Fruit fly (Drosophila melanogaster) whole organism, embryonic: ENCODE results near the gene CG14258.

Experiments
- ATbp ChIP-seq: fragments of 200-800 bp; sonication (Bioruptor generic); optimal IDR thresholded peaks from 2 replicates; lab custom pipeline; 2017; ENCODE audit warnings: missing biosample characterization, mild to moderate bottlenecking, missing genetic modification characterization, missing genetic modification reagents
- Awh ChIP-seq: fragments of 200-800 bp; sonication (Bioruptor generic); IDR thresholded peaks from 2 replicates; pipeline ENCODE4, ENCODE4 v1.3.6; 2022; ENCODE audit warnings: missing biosample characterization, missing genetic modification characterization
- Bgb ChIP-seq: fragments of 200-800 bp; sonication (Bioruptor generic); IDR thresholded peaks from 2 replicates; pipeline ENCODE4 v1.3.6; 2022; ENCODE audit warnings: missing biosample characterization, missing genetic modification characterization; ENCODE audit not compliant: partially characterized antibody
- CG11504 ChIP-seq: fragments of 200-800 bp; sonication (Bioruptor generic); optimal IDR thresholded peaks from 3 replicates; lab custom pipeline; 2019; ENCODE audit warnings: missing biosample characterization, mild to moderate bottlenecking, missing genetic modification characterization, moderate library complexity
- CG11695 ChIP-seq: fragments of 200-800 bp; sonication (Bioruptor generic); IDR thresholded peaks from 3 replicates; pipeline ENCODE4 v1.3.6; 2022; ENCODE audit warnings: missing biosample characterization, missing genetic modification characterization
- CG13287 ChIP-seq: fragments of 200-800 bp; sonication (Bioruptor generic); IDR thresholded peaks from 2 replicates; pipeline ENCODE4 v1.3.6; 2022; ENCODE audit warnings: missing biosample characterization, missing genetic modification characterization; ENCODE audit not compliant: partially characterized antibody
- CG13424 ChIP-seq: fragments of 200-800 bp; sonication (Bioruptor generic); optimal IDR thresholded peaks from 2 replicates; lab custom pipeline; 2019; ENCODE audit warnings: missing biosample characterization, mild to moderate bottlenecking, missing genetic modification characterization, moderate library complexity
- CG14860 ChIP-seq: fragments of 200-800 bp; sonication (Bioruptor generic); IDR thresholded peaks from 3 replicates; pipeline ENCODE4 v1.3.6; 2022; ENCODE audit warnings: missing biosample characterization, missing genetic modification characterization; ENCODE audit not compliant: partially characterized antibody
- CG1603 ChIP-seq: fragments of 200-800 bp; sonication (Bioruptor generic); optimal IDR thresholded peaks from 2 replicates; lab custom pipeline; 2019; ENCODE audit warnings: missing biosample characterization, mild to moderate bottlenecking, missing genetic modification characterization, moderate library complexity
- CG17359 ChIP-seq: fragments of 200-800 bp; sonication (Bioruptor generic); optimal IDR thresholded peaks from 3 replicates; lab custom pipeline; 2018; ENCODE audit warnings: missing biosample characterization, mild to moderate bottlenecking, missing genetic modification characterization, moderate library complexity
- CG2202 ChIP-seq: fragments of 200-800 bp; sonication (Bioruptor generic); optimal IDR thresholded peaks from 2 replicates; lab custom pipeline; 2018; ENCODE audit warnings: missing biosample characterization, mild to moderate bottlenecking, missing genetic modification characterization
- CG2678 ChIP-seq: fragments of 200-800 bp; sonication (Bioruptor generic); optimal IDR thresholded peaks from 3 replicates; lab custom pipeline; 2019; ENCODE audit warnings: missing biosample characterization, mild to moderate bottlenecking, missing genetic modification characterization, moderate library complexity
- CG30020 ChIP-seq: fragments of 200-800 bp; optimal IDR thresholded peaks from 2 replicates; lab custom pipeline; 2019; ENCODE audit warnings: missing biosample characterization, mild to moderate bottlenecking, missing genetic modification characterization, moderate library complexity
- CG31224 ChIP-seq: fragments of 200-800 bp; sonication (Bioruptor generic); IDR thresholded peaks from 2 replicates; pipeline ENCODE4 v1.3.6; 2022; ENCODE audit warnings: missing biosample characterization, missing genetic modification characterization
- CG34422 ChIP-seq: fragments of 200-800 bp; sonication (Bioruptor generic); IDR thresholded peaks from 3 replicates; pipeline ENCODE4 v1.3.6; 2022; ENCODE audit warnings: missing biosample characterization, missing genetic modification characterization
- CG43689 ChIP-seq: fragments of 200-800 bp; sonication (Bioruptor generic); IDR thresholded peaks from 2 replicates; pipeline ENCODE4 v1.3.6; 2022; ENCODE audit warnings: missing biosample characterization, missing genetic modification characterization
- CG6272 ChIP-seq: fragments of 200-800 bp; sonication (Bioruptor generic); IDR thresholded peaks from 2 replicates; pipeline ENCODE4 v1.3.6; 2022; ENCODE audit warnings: missing biosample characterization, missing genetic modification characterization
- CG6791 ChIP-seq: fragments of 200-800 bp; sonication (Bioruptor generic); IDR thresholded peaks from 3 replicates; pipeline ENCODE4 v1.3.6; 2022; ENCODE audit warnings: missing biosample characterization, missing genetic modification characterization; ENCODE audit not compliant: partially characterized antibody
- Deaf1 ChIP-seq: fragments of 200-800 bp; optimal IDR thresholded peaks from 3 replicates; lab custom pipeline; 2019; ENCODE audit warnings: missing biosample characterization, mild to moderate bottlenecking, missing genetic modification characterization, moderate library complexity
- Doc3 ChIP-seq: fragments of 200-800 bp; sonication (Bioruptor generic); IDR thresholded peaks from 3 replicates; pipeline ENCODE4 v1.3.6; 2022; ENCODE audit warnings: missing biosample characterization, missing genetic modification characterization; ENCODE audit not compliant: partially characterized antibody
- HLH3B ChIP-seq: fragments of 200-800 bp; sonication (Bioruptor generic); IDR thresholded peaks from 2 replicates; pipeline ENCODE4 v1.3.6; 2022; ENCODE audit warnings: missing biosample characterization, missing genetic modification characterization
- Hsf ChIP-seq: fragments of 200-800 bp; sonication (Bioruptor generic); optimal IDR thresholded peaks from 3 replicates; lab custom pipeline; 2016; ENCODE audit warnings: missing biosample characterization, missing genetic modification characterization
- Meics ChIP-seq: fragments of 200-800 bp; sonication (Bioruptor generic); optimal IDR thresholded peaks from 2 replicates; lab custom pipeline; 2017; ENCODE audit warnings: missing biosample characterization, mild to moderate bottlenecking, missing genetic modification characterization
- Mrtf ChIP-seq: fragments of 200-800 bp; sonication (Bioruptor generic); IDR thresholded peaks from 3 replicates; pipeline ENCODE4 v1.3.6; 2022; ENCODE audit warnings: missing biosample characterization, missing genetic modification characterization
- Neu2 ChIP-seq: fragments of 200-800 bp; sonication (Bioruptor generic); optimal IDR thresholded peaks from 3 replicates; lab custom pipeline; 2016; ENCODE audit warnings: missing biosample characterization, missing genetic modification characterization, borderline replicate concordance
- Scr ChIP-seq: fragments of 200-800 bp; sonication (Bioruptor generic); IDR thresholded peaks from 2 replicates; pipeline ENCODE4 v1.3.6; 2022; ENCODE audit warnings: missing biosample characterization, missing genetic modification characterization; ENCODE audit not compliant: partially characterized antibody
- Sox100B ChIP-seq: fragments of 200-800 bp; sonication (Bioruptor generic); optimal IDR thresholded peaks from 3 replicates; lab custom pipeline; 2018; ENCODE audit warnings: missing biosample characterization, mild to moderate bottlenecking, missing genetic modification characterization
- Sox102F ChIP-seq: fragments of 200-800 bp; sonication (Bioruptor generic); optimal IDR thresholded peaks from 2 replicates; lab custom pipeline; 2018; ENCODE audit warnings: missing biosample characterization, mild to moderate bottlenecking, missing genetic modification characterization, moderate library complexity
- Trl ChIP-seq, 3 experiments: fragments of >200 bp in 2 of 3; fragments of 200-800 bp in 1 of 3; sonication (Bioruptor generic) in 1 of 3; optimal IDR thresholded peaks; 2 replicates in 1 of 3; 3 replicates in 2 of 3; lab custom pipeline; 2016 to 2017; ENCODE audit warnings: missing biosample characterization in 1 of 3, missing genetic modification characterization in 1 of 3
- chinmo ChIP-seq: fragments of 200-800 bp; sonication (Bioruptor generic); IDR thresholded peaks from 4 replicates; pipeline ENCODE4 v1.3.6; 2022; ENCODE audit warnings: missing biosample characterization, missing genetic modification characterization; ENCODE audit not compliant: partially characterized antibody
- dmrt99B ChIP-seq: fragments of 200-800 bp; sonication (Bioruptor generic); optimal IDR thresholded peaks from 2 replicates; lab custom pipeline; 2018; ENCODE audit warnings: missing biosample characterization, mild to moderate bottlenecking, missing genetic modification characterization, moderate library complexity
- fd102C ChIP-seq: fragments of 200-800 bp; sonication (Bioruptor generic); optimal IDR thresholded peaks from 2 replicates; lab custom pipeline; 2018; ENCODE audit warnings: missing biosample characterization, mild to moderate bottlenecking, missing genetic modification characterization, moderate library complexity
- grau ChIP-seq: fragments of 200-800 bp; optimal IDR thresholded peaks from 3 replicates; lab custom pipeline; 2019; ENCODE audit warnings: missing biosample characterization, mild to moderate bottlenecking, missing genetic modification characterization, moderate library complexity
- hkb ChIP-seq, 2 experiments: fragments of 200-800 bp in 1 of 2; fragments of >200 bp in 1 of 2; sonication (Bioruptor generic) in 1 of 2; IDR thresholded peaks in 1 of 2; optimal IDR thresholded peaks in 1 of 2; 2 replicates each; pipeline versions ENCODE4 v1.3.6 to Lab custom; 2017 to 2022; ENCODE audit warnings: missing biosample characterization in 1 of 2, missing genetic modification characterization in 1 of 2
- kay ChIP-seq: fragments of 200-800 bp; sonication (Bioruptor generic); optimal IDR thresholded peaks from 2 replicates; lab custom pipeline; 2016; ENCODE audit warnings: missing biosample characterization, missing genetic modification characterization
- lab ChIP-seq: fragments of 200-800 bp; sonication (Bioruptor generic); optimal IDR thresholded peaks from 3 replicates; lab custom pipeline; 2017; ENCODE audit warnings: missing biosample characterization, missing genetic modification characterization, mild to moderate bottlenecking, moderate library complexity, missing genetic modification reagents
- nom ChIP-seq: fragments of 200-800 bp; sonication (Bioruptor generic); optimal IDR thresholded peaks from 2 replicates; lab custom pipeline; 2017; ENCODE audit warnings: missing biosample characterization, missing genetic modification characterization, mild to moderate bottlenecking, moderate library complexity, missing genetic modification reagents
- pan ChIP-seq, 4 experiments: fragments of >200 bp in 3 of 4; fragments of 200-800 bp in 1 of 4; sonication (Bioruptor generic) in 1 of 4; optimal IDR thresholded peaks in 3 of 4; IDR thresholded peaks in 1 of 4; 2 replicates each; pipeline versions ENCODE4 v1.3.6 to Lab custom; 2017 to 2022; ENCODE audit warnings: missing biosample characterization in 2 of 4, missing genetic modification characterization in 2 of 4, mixed read lengths in 1 of 4
- pho ChIP-seq: fragments of 200-800 bp; sonication (Bioruptor generic); optimal IDR thresholded peaks from 2 replicates; lab custom pipeline; 2016; ENCODE audit warnings: missing biosample characterization, missing genetic modification characterization
- repo ChIP-seq: fragments of 200-800 bp; sonication (Bioruptor generic); optimal IDR thresholded peaks from 2 replicates; lab custom pipeline; 2016; ENCODE audit warnings: missing biosample characterization, missing genetic modification characterization
- sens ChIP-seq: fragments of 200-800 bp; sonication (Bioruptor generic); peaks from one replicate; lab custom pipeline; 2016; ENCODE audit warnings: missing biosample characterization, missing genetic modification characterization
- slbo ChIP-seq: fragments of 200-800 bp; sonication (Bioruptor generic); IDR thresholded peaks from 2 replicates; pipeline ENCODE4 v1.3.6; 2022; ENCODE audit warnings: missing biosample characterization, missing genetic modification characterization
- stc ChIP-seq: fragments of 200-800 bp; sonication (Bioruptor generic); IDR thresholded peaks from 2 replicates; pipeline ENCODE4 v1.3.6; 2022; ENCODE audit warnings: missing biosample characterization, missing genetic modification characterization
- ttk ChIP-seq: fragments of 200-800 bp; sonication (Bioruptor generic); IDR thresholded peaks from 2 replicates; pipeline ENCODE4 v2.1.2; 2022; ENCODE audit warnings: missing biosample characterization, missing genetic modification characterization

CG14258 gene

DNA sequence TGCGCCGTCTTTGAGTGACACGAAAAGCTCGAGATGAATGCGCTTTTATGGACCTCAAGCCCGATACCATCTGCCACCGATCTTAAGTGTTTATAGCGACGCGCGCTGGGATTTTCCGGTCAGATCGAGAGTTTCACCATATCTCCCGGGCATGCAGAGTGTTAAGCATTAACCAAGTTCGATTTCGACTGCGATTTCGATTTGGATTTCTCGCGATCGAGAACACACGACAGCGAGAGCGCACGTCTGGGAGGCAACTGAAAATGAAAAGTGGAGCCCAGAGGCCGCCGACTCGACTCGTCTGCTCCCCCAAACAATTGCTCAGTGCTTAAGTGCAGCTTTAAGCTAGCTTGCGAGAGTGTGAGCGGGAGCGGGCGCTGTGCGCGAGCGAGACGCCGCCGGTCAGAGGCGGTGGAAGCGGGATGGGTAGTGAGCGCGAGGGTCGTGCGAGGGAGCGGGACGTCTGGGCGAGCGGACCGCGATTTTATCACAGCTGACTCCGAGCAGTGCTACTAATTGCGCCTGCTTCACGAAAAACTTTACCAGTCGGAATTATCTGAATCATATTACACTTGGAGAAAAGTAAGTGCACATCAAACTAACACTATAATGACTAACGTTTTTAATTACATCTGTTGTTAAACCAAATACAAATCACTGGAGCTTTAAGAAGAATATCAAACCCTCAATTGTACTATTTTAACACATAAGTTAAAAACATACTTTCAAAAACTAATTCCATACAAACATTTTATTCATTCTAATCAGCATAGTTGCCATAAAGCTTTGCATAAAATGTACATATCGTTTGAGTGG, 22.9 kb upstream of the CG14258 start, which contains the start of gene spz (continued):
- TF ChIP-seq Doc3 (0 out of 3 replicates have a peak, but pooled peaks have one; percentile 28), fd102C (no peak), CG43689 (GFP tag; lab: Robert Waterston, UW) (no peak), grau (peak; percentile 18), CG30020 (tag; lab: Kevin White, UChicago) (no peak), Sox102F (GFP tag; lab: Kevin White, UChicago) (peak; percentile 54), Awh (GFP tag; lab: Robert Waterston, UW) (peak; percentile 72), pho (GFP tag; lab: Kevin White, UChicago) (peak; percentile 12), CG2678 (tag; lab: Kevin White, UChicago) (peak; percentile 24), Deaf1 (peak; percentile 57), CG1603 (tag; lab: Kevin White, UChicago) (peak; percentile 50), CG13424 (tag; lab: Kevin White, UChicago) (peak; percentile 4), ATbp (GFP tag; lab: Kevin White, UChicago) (peak; percentile 37), dmrt99B (peak; percentile 64), repo (GFP tag; lab: Kevin White, UChicago) (peak; percentile 14), Hsf (GFP tag; lab: Kevin White, UChicago) (peak; percentile 24), CG6791 (GFP tag; lab: Robert Waterston, UW) (0 out of 3 replicates have a peak, but pooled peaks have one; percentile 26), CG11504 (tag; lab: Kevin White, UChicago) (peak; percentile 58), sens (GFP tag; lab: Kevin White, UChicago) (peak; percentile 46), Neu2 (GFP tag; lab: Kevin White, UChicago) (no peak), CG31224 (GFP tag; lab: Robert Waterston, UW) (no peak), CG6272 (GFP tag; lab: Robert Waterston, UW) (0 out of 2 replicates have a peak, but pooled peaks have one; percentile 9), Trl (optimal IDR thresholded peaks at IDR 0.05; lab: Kevin White, UChicago) (peak; percentile 45 to 69), Trl (GFP tag; optimal IDR thresholded peaks at IDR 0.05; lab: Kevin White, UChicago) (no peak), nom (GFP tag; lab: Kevin White, UChicago) (peak; percentile 2), CG17359 (peak; percentile 50), lab (GFP tag; lab: Kevin White, UChicago) (peak; percentile 28), CG13287 (peak; percentile 46; the same call in 1 of the 2 replicates), Bgb (GFP tag; lab: Robert Waterston, UW) (peak; percentile 25; the same call in 1 of the 2 replicates), chinmo (GFP tag; lab: Robert Waterston, UW) (peak; percentile 95), Mrtf (GFP tag; lab: Robert Waterston, UW) (no peak), CG14860 (GFP tag; lab: Robert Waterston, UW) (0 out of 3 replicates have a peak, but pooled peaks have one; percentile 41), Scr (GFP tag; lab: Robert Waterston, UW) (no peak), stc (GFP tag; lab: Robert Waterston, UW) (peak; percentile 14; the same call in 1 of the 2 replicates), CG11695 (GFP tag; lab: Robert Waterston, UW) (peak; percentile 54; the same call in 1 of the 3 replicates), kay (GFP tag; lab: Kevin White, UChicago) (peak; percentile 70), Meics (GFP tag; lab: Kevin White, UChicago) (peak; percentile 7), hkb (optimal IDR thresholded peaks at IDR 0.05; lab: Kevin White, UChicago) (no peak), hkb (GFP tag; IDR thresholded peaks at IDR 0.05; lab: Robert Waterston, UW) (0 out of 2 replicates have a peak, but pooled peaks have one; percentile 18), pan (optimal IDR thresholded peaks at IDR 0.05; lab: Kevin White, UChicago) (no peak), pan (GFP tag; optimal IDR thresholded peaks at IDR 0.05 in 1 of 2, IDR thresholded peaks at IDR 0.05 in 1 of 2) (peak in 1 of 2 experiments; percentile 29), CG34422 (GFP tag; lab: Robert Waterston, UW) (0 out of 3 replicates have a peak, but pooled peaks have one; percentile 48), ttk (GFP tag; lab: Robert Waterston, UW) (peak; percentile 25; the same call in 1 of the 2 replicates), Sox100B (GFP tag; lab: Kevin White, UChicago) (peak; percentile 8), slbo (GFP tag; lab: Robert Waterston, UW) (0 out of 2 replicates have a peak, but pooled peaks have one; percentile 4), HLH3B (GFP tag; lab: Robert Waterston, UW) (peak; percentile 14; the same call in 1 of the 2 replicates), CG2202 (tag; lab: Kevin White, UChicago) (no peak)
